Worm (Caenorhabditis elegans): Measurements from ENCODE around the gene C36C5.15.

The C36C5.15 gene

ce11 chrV:3141190-3141589 is 27.4 kb downstream of the C36C5.15 start, which contains the start of gene srab-9:
Gene srab-9 (minus strand): TSS chrV:3141290.
- TF ChIP-seq ceh-32 (tag; optimal IDR thresholded peaks at IDR 0.05; ENCODE audit: poor library complexity) (no peak), ctbp-1 (GFP tag; IDR thresholded peaks at IDR 0.05) (no peak), unc-39 (tag; optimal IDR thresholded peaks at IDR 0.05) (no peak)

ce11 chrV:3138488-3138887 is 30.1 kb downstream of the C36C5.15 start, which contains the start of the genes irld-3 and F02C9.1:
Gene irld-3 (minus strand): TSS chrV:3138588.
Gene F02C9.1 (plus strand): TSS chrV:3138703.
- TF ChIP-seq ZK337.2 (GFP tag; IDR thresholded peaks at IDR 0.05) (no peak), unc-62 (GFP tag; optimal IDR thresholded peaks at IDR 0.05 in 1 of 2) (peak in 1 of 2 experiments; percentile 39), unc-62 (tag; optimal IDR thresholded peaks at IDR 0.05) (no peak)

- TF ChIP-seq ceh-44 (GFP tag; IDR thresholded peaks at IDR 0.05) (no peak), set-16 (GFP tag; IDR thresholded peaks at IDR 0.05) (peak; percentile 76)
Observed at ce11 chrV:3133293-3133755, 35.2 kb downstream of the C36C5.15 start, which contains the start of gene F02C9.2. Gene F02C9.2 (plus strand): TSS chrV:3133705.

- TF ChIP-seq jun-1 (tag; optimal IDR thresholded peaks at IDR 0.05): no peak
- no peak for TF ChIP-seq ceh-28 (tag; optimal IDR thresholded peaks at IDR 0.05)
- TF ChIP-seq lin-29 (GFP tag; IDR thresholded peaks at IDR 0.05): no peak
- 0 out of 2 replicates have a peak, but pooled peaks have one; percentile 11 for TF ChIP-seq egl-43 (GFP tag; IDR thresholded peaks at IDR 0.05)
- TF ChIP-seq set-16 (GFP tag; IDR thresholded peaks at IDR 0.05): peak; percentile 99
- peak; percentile 62; the same call in 1 of the 2 replicates for TF ChIP-seq F44E2.7 (GFP tag; IDR thresholded peaks at IDR 0.05)
- no peak for TF ChIP-seq nhr-41 (GFP tag; IDR thresholded peaks at IDR 0.05)
- no peak for TF ChIP-seq tra-1 (GFP tag; IDR thresholded peaks at IDR 0.05)
- peak; percentile 41; the same call in 1 of the 2 replicates for TF ChIP-seq Y48G9A.11 (GFP tag; IDR thresholded peaks at IDR 0.05)
Observed at ce11 chrV:3132116-3132515, 36.4 kb downstream of the C36C5.15 start.

- TF ChIP-seq nhr-111 (GFP tag; optimal IDR thresholded peaks at IDR 0.05) (no peak), nhr-28 (tag; optimal IDR thresholded peaks at IDR 0.05) (no peak), hlh-11 (tag; optimal IDR thresholded peaks at IDR 0.05) (no peak), nhr-76 (tag; optimal IDR thresholded peaks at IDR 0.05) (no peak), mep-1 (tag; optimal IDR thresholded peaks at IDR 0.05) (no peak), R02D3.7 (tag; optimal IDR thresholded peaks at IDR 0.05) (no peak), sdz-12 (GFP tag; optimal IDR thresholded peaks at IDR 0.05) (no peak), snpc-1.2 (GFP tag; IDR thresholded peaks at IDR 0.05) (no peak), nhr-77 (tag; optimal IDR thresholded peaks at IDR 0.05) (no peak), hmg-1.1 (GFP tag; IDR thresholded peaks at IDR 0.05) (no peak), attf-4 (tag; optimal IDR thresholded peaks at IDR 0.05) (no peak), unc-130 (GFP tag; optimal IDR thresholded peaks at IDR 0.05) (no peak)
Observed at ce11 chrV:3128803-3129202, 39.7 kb downstream of the C36C5.15 start, which contains the start of gene tat-6. Gene tat-6 (plus strand): TSS chrV:3129103.

- no peak for TF ChIP-seq Y5F2A.4 (GFP tag; optimal IDR thresholded peaks at IDR 0.05)
- no peak for TF ChIP-seq F26F4.8 (GFP tag; conservative IDR thresholded peaks at IDR 0.05)
- TF ChIP-seq nhr-28 (tag; optimal IDR thresholded peaks at IDR 0.05): peak; percentile 64
- no peak for TF ChIP-seq nhr-76 (tag; optimal IDR thresholded peaks at IDR 0.05)
- TF ChIP-seq T20F7.1 (GFP tag; optimal IDR thresholded peaks at IDR 0.05): no peak
- peak; percentile 32 for TF ChIP-seq aha-1 (tag)
Observed at ce11 chrV:3127670-3128069, 40.9 kb downstream of the C36C5.15 start, which contains the start of gene Y73C8C.10. Gene Y73C8C.10 (minus strand): TSS chrV:3127770.

Measured in whole organism, L4 larva.